Fruit fly (Drosophila melanogaster) whole organism, prepupa: ENCODE data around the gene Tsp29Fa.

Experiments used
- Blimp-1 ChIP-seq: fragments of 200-800 bp; sonication (Bioruptor generic); optimal IDR thresholded peaks from 3 replicates; lab custom pipeline; 2017; ENCODE audit warnings: missing biosample characterization, missing genetic modification characterization, mild to moderate bottlenecking, moderate library complexity, missing genetic modification reagents
- CG10631 ChIP-seq: fragments of 200-800 bp; sonication (Bioruptor generic); optimal IDR thresholded peaks from 2 replicates; lab custom pipeline; 2016; ENCODE audit warnings: missing biosample characterization, missing genetic modification characterization
- CG10669 ChIP-seq: fragments of 200-800 bp; sonication (Bioruptor generic); optimal IDR thresholded peaks from 3 replicates; lab custom pipeline; 2018; ENCODE audit warnings: missing biosample characterization, mild to moderate bottlenecking, missing genetic modification characterization, moderate library complexity
- CG11762 ChIP-seq: fragments of 200-800 bp; sonication (Bioruptor generic); optimal IDR thresholded peaks from 3 replicates; lab custom pipeline; 2016; ENCODE audit warnings: missing biosample characterization, missing genetic modification characterization; ENCODE audit not compliant: insufficient read depth
- CG1621 ChIP-seq: fragments of 200-800 bp; sonication (Bioruptor generic); optimal IDR thresholded peaks from 3 replicates; lab custom pipeline; 2018; ENCODE audit warnings: missing biosample characterization, mild to moderate bottlenecking, missing genetic modification characterization
- CG16779 ChIP-seq: fragments of 200-800 bp; sonication (Bioruptor generic); optimal IDR thresholded peaks from 3 replicates; lab custom pipeline; 2017; ENCODE audit warnings: missing biosample characterization, mild to moderate bottlenecking, missing genetic modification characterization
- CG3032 ChIP-seq: fragments of 200-800 bp; optimal IDR thresholded peaks from 2 replicates; lab custom pipeline; 2019; ENCODE audit warnings: missing biosample characterization, mild to moderate bottlenecking, missing genetic modification characterization, moderate library complexity
- CG34406 ChIP-seq: fragments of 200-800 bp; sonication (Bioruptor generic); optimal IDR thresholded peaks from 3 replicates; lab custom pipeline; 2016; ENCODE audit warnings: missing biosample characterization, missing genetic modification characterization
- CG6276 ChIP-seq: fragments of 200-800 bp; sonication (Bioruptor generic); optimal IDR thresholded peaks from 2 replicates; lab custom pipeline; 2017; ENCODE audit warnings: missing biosample characterization, mild to moderate bottlenecking, missing genetic modification characterization
- CG6792 ChIP-seq: fragments of 200-800 bp; sonication (Bioruptor generic); optimal IDR thresholded peaks from 3 replicates; lab custom pipeline; 2016; ENCODE audit warnings: missing biosample characterization, missing genetic modification characterization
- CG6808 ChIP-seq: fragments of 200-800 bp; sonication (Bioruptor generic); optimal IDR thresholded peaks from 3 replicates; lab custom pipeline; 2017; ENCODE audit warnings: missing biosample characterization, missing genetic modification characterization, mild to moderate bottlenecking, moderate library complexity, missing genetic modification reagents
- CG6854 ChIP-seq: fragments of 200-800 bp; sonication (Bioruptor generic); optimal IDR thresholded peaks from 2 replicates; lab custom pipeline; 2017; ENCODE audit warnings: missing biosample characterization, mild to moderate bottlenecking, missing genetic modification characterization
- CG7368 ChIP-seq: fragments of 200-800 bp; sonication (Bioruptor generic); optimal IDR thresholded peaks from 3 replicates; lab custom pipeline; 2016; ENCODE audit warnings: missing biosample characterization, missing genetic modification characterization
- CG8319 ChIP-seq: fragments of 200-800 bp; sonication (Bioruptor generic); optimal IDR thresholded peaks from 3 replicates; lab custom pipeline; 2016; ENCODE audit warnings: missing biosample characterization, missing genetic modification characterization
- Eip78C ChIP-seq: fragments of 200-800 bp; sonication (Bioruptor generic); peaks from one replicate; lab custom pipeline; 2016; ENCODE audit warnings: missing biosample characterization, missing genetic modification characterization
- Ets96B ChIP-seq: fragments of 200-800 bp; optimal IDR thresholded peaks from 2 replicates; lab custom pipeline; 2019; ENCODE audit warnings: missing biosample characterization, mild to moderate bottlenecking, missing genetic modification characterization, moderate library complexity
- Gug ChIP-seq: fragments of 200-800 bp; sonication (Bioruptor generic); IDR thresholded peaks from 2 replicates; pipeline ENCODE4 v1.3.6; 2022; ENCODE audit warnings: missing biosample characterization, missing genetic modification characterization
- Hr38 ChIP-seq: sonication (Bioruptor generic); optimal IDR thresholded peaks from 2 replicates; lab custom pipeline; 2016; ENCODE audit warnings: missing biosample characterization, missing genetic modification characterization
- Hr39 ChIP-seq: fragments of 200-800 bp; sonication (Bioruptor generic); optimal IDR thresholded peaks from 2 replicates; lab custom pipeline; 2016; ENCODE audit warnings: missing biosample characterization, missing genetic modification characterization
- Hr4 ChIP-seq: fragments of 200-800 bp; sonication (Bioruptor generic); optimal IDR thresholded peaks from 3 replicates; lab custom pipeline; 2016; ENCODE audit warnings: missing biosample characterization, missing genetic modification characterization
- Met ChIP-seq: fragments of 200-800 bp; sonication (Bioruptor generic); optimal IDR thresholded peaks from 3 replicates; lab custom pipeline; 2016; ENCODE audit warnings: missing biosample characterization, missing genetic modification characterization
- OdsH ChIP-seq: fragments of 200-800 bp; sonication (Bioruptor generic); optimal IDR thresholded peaks from 3 replicates; lab custom pipeline; 2016; ENCODE audit warnings: missing biosample characterization, missing genetic modification characterization
- Sox102F ChIP-seq: fragments of 200-800 bp; sonication (Bioruptor generic); optimal IDR thresholded peaks from 2 replicates; lab custom pipeline; 2016; ENCODE audit warnings: missing biosample characterization, mild to moderate bottlenecking, missing genetic modification characterization
- Sox14 ChIP-seq: fragments of 200-800 bp; sonication (Bioruptor generic); optimal IDR thresholded peaks from 3 replicates; lab custom pipeline; 2016; ENCODE audit warnings: missing biosample characterization, missing genetic modification characterization
- Sox15 ChIP-seq: fragments of 200-800 bp; sonication (Bioruptor generic); optimal IDR thresholded peaks from 3 replicates; lab custom pipeline; 2016; ENCODE audit warnings: missing biosample characterization, missing genetic modification characterization
- acj6 ChIP-seq: fragments of 200-800 bp; sonication (Bioruptor generic); optimal IDR thresholded peaks from 3 replicates; lab custom pipeline; 2016; ENCODE audit warnings: missing biosample characterization, missing genetic modification characterization
- cyc ChIP-seq: fragments of 200-800 bp; sonication (Bioruptor generic); optimal IDR thresholded peaks from 3 replicates; lab custom pipeline; 2016; ENCODE audit warnings: missing biosample characterization, missing genetic modification characterization
- dac ChIP-seq: fragments of 200-800 bp; sonication (Bioruptor generic); optimal IDR thresholded peaks from 2 replicates; lab custom pipeline; 2017; ENCODE audit warnings: missing biosample characterization, mild to moderate bottlenecking, missing genetic modification characterization
- dsx ChIP-seq: fragments of 200-800 bp; optimal IDR thresholded peaks from 3 replicates; lab custom pipeline; 2019; ENCODE audit warnings: missing biosample characterization, mild to moderate bottlenecking, missing genetic modification characterization, moderate library complexity; ENCODE audit not compliant: poor library complexity, severe bottlenecking
- eg ChIP-seq: fragments of 200-800 bp; sonication (Bioruptor generic); IDR thresholded peaks from 3 replicates; pipeline ENCODE4 v1.3.6; 2022; ENCODE audit warnings: missing biosample characterization, missing genetic modification characterization
- esn ChIP-seq: fragments of 200-800 bp; sonication (Bioruptor generic); optimal IDR thresholded peaks from 2 replicates; lab custom pipeline; 2016; ENCODE audit warnings: missing biosample characterization, mild to moderate bottlenecking, missing genetic modification characterization, moderate library complexity
- fd59A ChIP-seq: fragments of 200-800 bp; sonication (Bioruptor generic); optimal IDR thresholded peaks from 2 replicates; lab custom pipeline; 2017; ENCODE audit warnings: missing biosample characterization, mild to moderate bottlenecking, missing genetic modification characterization, missing genetic modification reagents
- fd85E ChIP-seq: fragments of 200-800 bp; sonication (Bioruptor generic); optimal IDR thresholded peaks from 3 replicates; lab custom pipeline; 2016; ENCODE audit warnings: missing biosample characterization, missing genetic modification characterization
- fkh ChIP-seq: fragments of 200-800 bp; sonication (Bioruptor generic); optimal IDR thresholded peaks from 3 replicates; lab custom pipeline; 2017; ENCODE audit warnings: missing biosample characterization, mild to moderate bottlenecking, missing genetic modification characterization, moderate library complexity
- net ChIP-seq: fragments of 200-800 bp; sonication (Bioruptor generic); optimal IDR thresholded peaks from 3 replicates; lab custom pipeline; 2016; ENCODE audit warnings: missing biosample characterization, missing genetic modification characterization
- pdm3 ChIP-seq: fragments of 200-800 bp; sonication (Bioruptor generic); optimal IDR thresholded peaks from 3 replicates; lab custom pipeline; 2016; ENCODE audit warnings: missing biosample characterization, missing genetic modification characterization
- spab ChIP-seq: fragments of 200-800 bp; sonication (Bioruptor generic); optimal IDR thresholded peaks from 2 replicates; lab custom pipeline; 2017; ENCODE audit warnings: missing biosample characterization, mild to moderate bottlenecking, missing genetic modification characterization, missing genetic modification reagents
- ss ChIP-seq, 2 experiments: fragments of 200-800 bp; sonication (Bioruptor generic); optimal IDR thresholded peaks; 2 replicates in 1 of 2; 3 replicates in 1 of 2; lab custom pipeline; 2017 to 2018; ENCODE audit warnings: mild to moderate bottlenecking in 2 of 2, missing biosample characterization in 2 of 2, missing genetic modification characterization in 2 of 2, moderate library complexity in 1 of 2
- vri ChIP-seq: fragments of 200-800 bp; sonication (Bioruptor generic); optimal IDR thresholded peaks from 3 replicates; lab custom pipeline; 2016; ENCODE audit warnings: missing biosample characterization, mild to moderate bottlenecking, missing genetic modification characterization

Tsp29Fa gene

DNA sequence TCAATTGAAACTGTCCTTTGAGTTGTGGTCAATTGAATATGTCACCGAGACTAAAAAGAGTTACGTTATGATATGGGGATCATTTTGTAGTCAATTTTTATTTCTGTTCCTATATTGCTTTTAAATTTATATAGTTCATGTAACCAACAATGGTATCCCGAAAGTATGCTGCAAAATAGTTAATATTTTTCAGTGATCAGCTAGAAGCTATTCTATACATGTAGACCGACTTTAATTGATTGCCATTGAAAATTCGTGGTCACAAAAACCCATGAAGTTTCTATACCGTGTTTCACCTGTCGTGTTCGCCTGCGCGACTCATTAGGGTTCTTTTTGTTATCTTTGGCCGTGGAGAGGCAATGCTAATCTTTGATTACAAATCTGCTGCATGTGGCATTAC is 40.7 kb downstream of the Tsp29Fa start:
- TF ChIP-seq Hr4 (GFP tag; lab: Kevin White, UChicago) (no peak), CG16779 (tag; lab: Kevin White, UChicago) (no peak), acj6 (GFP tag; lab: Kevin White, UChicago) (no peak), cyc (GFP tag; lab: Kevin White, UChicago) (no peak)

DNA sequence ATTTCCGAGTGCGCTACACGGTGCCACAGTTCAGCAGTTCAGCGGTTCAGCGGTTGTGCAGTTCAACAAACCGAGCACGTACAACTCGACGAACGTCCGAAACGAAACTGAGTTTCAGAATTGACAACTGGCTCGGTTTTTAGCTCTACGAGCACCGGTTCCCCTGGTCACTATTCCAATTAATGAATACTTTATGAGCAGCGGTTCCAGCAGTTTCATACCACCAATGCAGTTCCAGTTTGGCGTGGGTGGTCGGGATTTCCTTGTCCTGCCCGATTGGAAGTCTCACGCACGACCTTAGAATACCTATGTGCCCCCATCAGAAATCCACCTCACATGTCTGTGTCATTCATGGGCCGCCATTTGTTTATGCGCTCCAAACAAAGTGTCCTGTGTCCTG is 41.6 kb downstream of the Tsp29Fa start, which contains the start of gene CG9541:
CG9541 (minus strand) TSS at position 101 of the 400 bp plus-strand sequence.
- TF ChIP-seq fd85E (GFP tag; lab: Kevin White, UChicago) = no peak
- TF ChIP-seq, all 60 proteins: peak for 0

DNA sequence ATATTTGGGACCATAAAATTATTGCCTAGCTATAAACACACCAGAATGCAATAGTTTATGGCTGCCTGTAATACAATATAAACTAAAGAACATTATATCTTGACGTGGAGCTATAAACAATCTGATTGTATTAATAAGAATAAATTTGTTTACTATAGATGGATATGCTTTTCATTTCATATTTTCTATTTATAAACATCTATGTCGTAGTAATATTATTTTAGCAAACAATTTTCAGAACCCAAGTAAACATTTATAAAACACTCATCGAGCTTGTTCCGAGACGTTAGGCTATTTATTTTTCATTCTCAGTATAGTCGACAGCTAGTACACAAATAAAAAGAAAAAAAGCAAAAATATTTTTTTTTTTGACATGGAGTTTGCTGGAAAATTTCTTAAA is 46.6 kb downstream of the Tsp29Fa start, which contains the start of gene CG18662:
CG18662 (plus strand) TSS at position 301 of the 400 bp plus-strand sequence.
- TF ChIP-seq eg (GFP tag; lab: Robert Waterston, UW) (no peak), pdm3 (GFP tag; lab: Kevin White, UChicago) (no peak)

DNA sequence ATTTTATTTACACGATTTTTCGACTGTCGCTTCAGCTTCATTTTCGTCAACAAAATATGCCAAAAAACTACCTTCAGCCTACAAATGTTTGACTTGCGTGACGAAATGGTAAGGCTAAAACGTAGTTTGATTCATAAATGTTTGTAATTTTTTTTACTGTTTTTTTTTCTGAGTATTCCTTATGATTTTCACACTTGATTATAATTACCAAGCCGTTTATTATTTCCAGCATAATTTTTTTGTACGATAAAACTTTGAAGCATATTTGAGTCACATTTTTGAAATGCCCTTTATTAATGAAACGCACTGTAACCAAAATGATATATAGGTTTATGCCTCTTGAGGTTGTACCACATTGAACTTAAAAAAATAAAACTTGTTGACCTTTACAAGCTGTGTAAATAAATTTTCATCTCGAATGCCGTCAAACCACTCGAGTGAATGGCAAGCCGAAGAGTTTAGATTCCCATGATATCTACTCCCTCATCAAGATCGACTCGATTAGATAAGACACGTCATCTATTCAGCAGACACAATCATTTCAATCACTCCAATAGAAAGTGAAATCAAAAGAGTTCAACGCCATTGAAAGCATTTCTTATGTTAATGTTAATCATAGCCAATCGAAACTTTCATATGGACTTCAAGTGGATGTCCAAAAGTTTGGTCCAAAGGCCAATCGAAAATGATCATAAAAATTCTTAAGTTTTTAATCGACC is 49.0 kb downstream of the Tsp29Fa start:
- no peak for TF ChIP-seq Hr38
- no peak for TF ChIP-seq CG3032 (tag; lab: Kevin White, UChicago)
- TF ChIP-seq CG6808 (GFP tag; lab: Kevin White, UChicago) = no peak
- peak; percentile 47 for TF ChIP-seq fkh (GFP tag; lab: Kevin White, UChicago)
- TF ChIP-seq Eip78C (GFP tag; lab: Kevin White, UChicago) = peak; percentile 15

DNA sequence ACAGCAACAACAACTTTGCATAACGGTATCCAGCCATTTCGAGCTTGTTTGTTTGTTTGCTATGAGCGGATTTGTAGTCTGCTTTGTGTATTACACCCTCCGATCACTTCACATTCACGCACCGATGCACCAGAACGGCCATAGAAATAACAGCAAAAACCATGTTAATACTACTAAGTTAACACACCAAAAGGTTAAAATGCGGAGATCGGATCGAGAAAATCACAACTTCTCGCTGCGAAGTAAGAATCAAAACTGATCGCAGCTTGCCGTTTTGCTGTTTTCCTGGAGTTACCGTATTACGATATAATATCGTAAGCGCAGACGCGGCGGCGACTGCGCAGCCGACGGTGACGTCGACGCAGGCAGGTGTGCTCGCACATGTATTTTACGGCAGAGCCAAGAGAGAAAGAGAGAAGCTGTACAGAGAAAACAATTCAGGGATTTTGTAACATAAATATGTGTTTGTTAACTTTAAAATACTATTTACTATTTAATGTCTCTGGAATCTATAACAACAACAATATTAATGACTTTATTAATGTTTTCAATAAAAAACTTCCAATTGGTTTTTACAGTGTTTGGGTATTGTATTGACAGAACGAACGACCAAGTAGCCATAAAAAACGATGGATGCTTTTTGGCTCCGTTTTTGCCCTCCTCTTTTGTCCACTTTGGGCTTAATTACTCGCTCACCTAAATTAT is 51.0 kb downstream of the Tsp29Fa start, which contains the start of gene CG13101:
CG13101 (minus strand) TSS at position 259 of the 705 bp plus-strand sequence.
- TF ChIP-seq Hr38 (no peak), esn (peak; percentile 98), eg (GFP tag; lab: Robert Waterston, UW) (peak; percentile 98), Gug (peak; percentile 95), Met (peak; percentile 96), ss (GFP tag; optimal IDR thresholded peaks at IDR 0.05; lab: Kevin White, UChicago) (peak; percentile 86 to 90), vri (GFP tag; lab: Kevin White, UChicago) (peak; percentile 95), CG3032 (tag; lab: Kevin White, UChicago) (peak; percentile 93), Ets96B (peak; percentile 86), Sox14 (GFP tag; lab: Kevin White, UChicago) (peak; percentile 94), fd59A (GFP tag; lab: Kevin White, UChicago) (peak; percentile 85), dsx (GFP tag; lab: Kevin White, UChicago) (peak; percentile 94), spab (GFP tag; lab: Kevin White, UChicago) (peak; percentile 91), CG1621 (tag; lab: Kevin White, UChicago) (peak; percentile 90), net (GFP tag; lab: Kevin White, UChicago) (peak; percentile 90), dac (GFP tag; lab: Kevin White, UChicago) (peak; percentile 57), OdsH (GFP tag; lab: Kevin White, UChicago) (peak; percentile 96), CG6276 (peak; percentile 93), pdm3 (GFP tag; lab: Kevin White, UChicago) (peak; percentile 96), fkh (GFP tag; lab: Kevin White, UChicago) (peak; percentile 87), Hr4 (GFP tag; lab: Kevin White, UChicago) (peak; percentile 83), CG10631 (GFP tag; lab: Kevin White, UChicago) (peak; percentile 95), CG7368 (GFP tag; lab: Kevin White, UChicago) (peak; percentile 90), CG34406 (GFP tag; lab: Kevin White, UChicago) (peak; percentile 96), Sox102F (GFP tag; lab: Kevin White, UChicago) (peak; percentile 94), CG8319 (peak; percentile 88), Hr39 (GFP tag; lab: Kevin White, UChicago) (peak; percentile 91), Blimp-1 (GFP tag; lab: Kevin White, UChicago) (peak; percentile 88), CG6854 (GFP tag; lab: Kevin White, UChicago) (no peak), CG10669 (GFP tag; lab: Kevin White, UChicago) (peak; percentile 90), CG11762 (GFP tag; lab: Kevin White, UChicago) (peak; percentile 94), Sox15 (GFP tag; lab: Kevin White, UChicago) (peak; percentile 80), CG6792 (GFP tag; lab: Kevin White, UChicago) (peak; percentile 96), Eip78C (GFP tag; lab: Kevin White, UChicago) (peak; percentile 99)
